Fruit fly (Drosophila melanogaster) whole organism, embryonic: ENCODE results near the gene GCS2beta.

Experiments
- ATbp ChIP-seq: fragments of 200-800 bp; sonication (Bioruptor generic); optimal IDR thresholded peaks from 2 replicates; lab custom pipeline; 2017; ENCODE audit warnings: missing biosample characterization, mild to moderate bottlenecking, missing genetic modification characterization, missing genetic modification reagents
- BtbVII ChIP-seq: fragments of 200-800 bp; sonication (Bioruptor generic); optimal IDR thresholded peaks from 3 replicates; lab custom pipeline; 2017; ENCODE audit warnings: missing biosample characterization, mild to moderate bottlenecking, missing genetic modification characterization
- CG10431 ChIP-seq: fragments of 200-800 bp; sonication (Bioruptor generic); optimal IDR thresholded peaks from 3 replicates; lab custom pipeline; 2018; ENCODE audit warnings: missing biosample characterization, mild to moderate bottlenecking, missing genetic modification characterization
- CG10654 ChIP-seq: fragments of 200-800 bp; sonication (Bioruptor generic); optimal IDR thresholded peaks from 2 replicates; lab custom pipeline; 2016; ENCODE audit warnings: missing biosample characterization, missing genetic modification characterization
- CG11398 ChIP-seq: fragments of 200-800 bp; sonication (Bioruptor generic); optimal IDR thresholded peaks from 2 replicates; lab custom pipeline; 2016; ENCODE audit warnings: missing biosample characterization, missing genetic modification characterization
- CG11695 ChIP-seq: fragments of 200-800 bp; sonication (Bioruptor generic); IDR thresholded peaks from 3 replicates; pipeline ENCODE4 v1.3.6; 2022; ENCODE audit warnings: missing biosample characterization, missing genetic modification characterization
- CG12391 ChIP-seq: fragments of 200-800 bp; sonication (Bioruptor generic); optimal IDR thresholded peaks from 3 replicates; lab custom pipeline; 2018; ENCODE audit warnings: missing biosample characterization, mild to moderate bottlenecking, missing genetic modification characterization, moderate library complexity
- CG12659 ChIP-seq: fragments of 200-800 bp; sonication (Bioruptor generic); optimal IDR thresholded peaks from 3 replicates; lab custom pipeline; 2017; ENCODE audit warnings: mild to moderate bottlenecking, missing biosample characterization, missing genetic modification reagents, missing genetic modification characterization
- CG12769 ChIP-seq: fragments of 200-800 bp; sonication (Bioruptor generic); optimal IDR thresholded peaks from 2 replicates; lab custom pipeline; 2019; ENCODE audit warnings: missing biosample characterization, mild to moderate bottlenecking, missing genetic modification characterization, moderate library complexity
- CG13123 ChIP-seq: fragments of 200-800 bp; sonication (Bioruptor generic); optimal IDR thresholded peaks from 2 replicates; lab custom pipeline; 2016; ENCODE audit warnings: missing biosample characterization, missing genetic modification characterization
- CG15696 ChIP-seq: fragments of 200-800 bp; sonication (Bioruptor generic); optimal IDR thresholded peaks from 2 replicates; lab custom pipeline; 2019; ENCODE audit warnings: missing biosample characterization, mild to moderate bottlenecking, missing genetic modification characterization, moderate library complexity
- CG16815 ChIP-seq: fragments of 200-800 bp; sonication (Bioruptor generic); optimal IDR thresholded peaks from 3 replicates; lab custom pipeline; 2017; ENCODE audit warnings: missing biosample characterization, mild to moderate bottlenecking, missing genetic modification characterization
- CG17359 ChIP-seq: fragments of 200-800 bp; sonication (Bioruptor generic); optimal IDR thresholded peaks from 3 replicates; lab custom pipeline; 2018; ENCODE audit warnings: missing biosample characterization, mild to moderate bottlenecking, missing genetic modification characterization, moderate library complexity
- CG31388 ChIP-seq: fragments of 200-800 bp; sonication (Bioruptor generic); optimal IDR thresholded peaks from 2 replicates; lab custom pipeline; 2016; ENCODE audit warnings: missing biosample characterization, missing genetic modification characterization
- CG33213 ChIP-seq: fragments of 200-800 bp; sonication (Bioruptor generic); optimal IDR thresholded peaks from 3 replicates; lab custom pipeline; 2016; ENCODE audit warnings: missing biosample characterization, missing genetic modification characterization
- CG3838 ChIP-seq: fragments of 200-800 bp; sonication (Bioruptor generic); optimal IDR thresholded peaks from 3 replicates; lab custom pipeline; 2016; ENCODE audit warnings: missing biosample characterization, missing genetic modification characterization
- CG43689 ChIP-seq: fragments of 200-800 bp; sonication (Bioruptor generic); IDR thresholded peaks from 2 replicates; pipeline ENCODE4 v1.3.6; 2022; ENCODE audit warnings: missing biosample characterization, missing genetic modification characterization
- CG6272 ChIP-seq: fragments of 200-800 bp; sonication (Bioruptor generic); IDR thresholded peaks from 2 replicates; pipeline ENCODE4 v1.3.6; 2022; ENCODE audit warnings: missing biosample characterization, missing genetic modification characterization
- CG7357 ChIP-seq: fragments of 200-800 bp; sonication (Bioruptor generic); IDR thresholded peaks from 3 replicates; pipeline ENCODE4 v1.3.6; 2022; ENCODE audit warnings: missing biosample characterization, missing genetic modification characterization
- CG7928 ChIP-seq: fragments of 200-800 bp; sonication (Bioruptor generic); optimal IDR thresholded peaks from 2 replicates; lab custom pipeline; 2017; ENCODE audit warnings: missing biosample characterization, mild to moderate bottlenecking, missing genetic modification characterization
- CHES-1-like ChIP-seq: fragments of 200-800 bp; sonication (Bioruptor generic); optimal IDR thresholded peaks from 2 replicates; lab custom pipeline; 2016; ENCODE audit warnings: missing biosample characterization, missing genetic modification characterization
- CoRest ChIP-seq: fragments of 200-800 bp; sonication (Bioruptor generic); optimal IDR thresholded peaks from 3 replicates; lab custom pipeline; 2018; ENCODE audit warnings: missing biosample characterization, mild to moderate bottlenecking, missing genetic modification characterization, moderate library complexity
- Dll ChIP-seq: fragments of 200-800 bp; sonication (Bioruptor generic); IDR thresholded peaks from 4 replicates; pipeline ENCODE4 v1.3.6; 2022; ENCODE audit warnings: missing biosample characterization, missing genetic modification characterization; ENCODE audit not compliant: partially characterized antibody
- Fer1 ChIP-seq: fragments of 200-800 bp; sonication (Bioruptor generic); optimal IDR thresholded peaks from 2 replicates; lab custom pipeline; 2017; ENCODE audit warnings: missing biosample characterization, mild to moderate bottlenecking, missing genetic modification characterization
- HHEX ChIP-seq: fragments of 200-800 bp; sonication (Bioruptor generic); optimal IDR thresholded peaks from 3 replicates; lab custom pipeline; 2017; ENCODE audit warnings: missing biosample characterization, mild to moderate bottlenecking, missing genetic modification characterization, missing genetic modification reagents
- HLH4C ChIP-seq: fragments of 200-800 bp; sonication (Bioruptor generic); IDR thresholded peaks from 3 replicates; pipeline ENCODE4 v1.3.6; 2022; ENCODE audit warnings: missing biosample characterization, missing genetic modification characterization; ENCODE audit not compliant: partially characterized antibody
- Jarid2 ChIP-seq: fragments of 200-800 bp; sonication (Bioruptor generic); optimal IDR thresholded peaks from 3 replicates; lab custom pipeline; 2017; ENCODE audit warnings: mild to moderate bottlenecking, missing biosample characterization, missing genetic modification reagents, missing genetic modification characterization
- Ravus ChIP-seq: fragments of 200-800 bp; sonication (Bioruptor generic); IDR thresholded peaks from 2 replicates; pipeline ENCODE4 v1.3.6; 2022; ENCODE audit warnings: missing biosample characterization, missing genetic modification characterization
- Tbp ChIP-seq: fragments of >200 bp; optimal IDR thresholded peaks from 2 replicates; lab custom pipeline; 2018; ENCODE audit warnings: missing biosample characterization, missing genetic modification characterization
- aop ChIP-seq: fragments of 200-800 bp; sonication (Bioruptor generic); IDR thresholded peaks from 2 replicates; pipeline ENCODE4 v1.3.6; 2022; ENCODE audit warnings: missing biosample characterization, missing genetic modification characterization
- cas ChIP-seq: fragments of 200-800 bp; sonication (Bioruptor generic); IDR thresholded peaks from 2 replicates; pipeline ENCODE4 v1.3.6; 2022; ENCODE audit warnings: missing biosample characterization, missing genetic modification characterization
- ci ChIP-seq: fragments of 200-800 bp; sonication (Bioruptor generic); IDR thresholded peaks from 3 replicates; pipeline ENCODE4 v1.3.6; 2022; ENCODE audit warnings: missing biosample characterization, missing genetic modification characterization
- dimm ChIP-seq: fragments of 200-800 bp; sonication (Bioruptor generic); IDR thresholded peaks from 2 replicates; pipeline ENCODE4 v1.3.6; 2022; ENCODE audit warnings: missing biosample characterization, missing genetic modification characterization
- dpn ChIP-seq, 2 experiments: fragments of 200-800 bp; sonication (Bioruptor generic); optimal IDR thresholded peaks; 3 replicates each; lab custom pipeline; 2016; ENCODE audit warnings: missing biosample characterization in 2 of 2, missing genetic modification characterization in 2 of 2
- fru ChIP-seq: fragments of >200 bp; optimal IDR thresholded peaks from 2 replicates; lab custom pipeline; 2017
- ftz-f1 ChIP-seq: fragments of 200-800 bp; sonication (Bioruptor generic); optimal IDR thresholded peaks from 2 replicates; lab custom pipeline; 2016; ENCODE audit warnings: missing biosample characterization, missing genetic modification characterization
- grn ChIP-seq: fragments of 200-800 bp; sonication (Bioruptor generic); optimal IDR thresholded peaks from 3 replicates; lab custom pipeline; 2017; ENCODE audit warnings: missing biosample characterization, missing genetic modification characterization
- h ChIP-seq: fragments of >200 bp; optimal IDR thresholded peaks from 2 replicates; lab custom pipeline; 2017
- ham ChIP-seq: fragments of 200-800 bp; sonication (Bioruptor generic); IDR thresholded peaks from 2 replicates; pipeline ENCODE4 v1.3.6; 2022; ENCODE audit warnings: missing biosample characterization, missing genetic modification characterization
- mld ChIP-seq: fragments of 200-800 bp; sonication (Bioruptor generic); IDR thresholded peaks from 3 replicates; pipeline ENCODE4 v1.3.6; 2022; ENCODE audit warnings: missing biosample characterization, missing genetic modification characterization; ENCODE audit not compliant: partially characterized antibody
- odd ChIP-seq: fragments of 200-800 bp; sonication (Bioruptor generic); optimal IDR thresholded peaks from 2 replicates; lab custom pipeline; 2017; ENCODE audit warnings: missing biosample characterization, mild to moderate bottlenecking, missing genetic modification characterization
- org-1 ChIP-seq: fragments of 200-800 bp; sonication (Bioruptor generic); optimal IDR thresholded peaks from 2 replicates; lab custom pipeline; 2017; ENCODE audit warnings: missing biosample characterization, missing genetic modification characterization
- pan ChIP-seq, 4 experiments: fragments of >200 bp in 3 of 4; fragments of 200-800 bp in 1 of 4; sonication (Bioruptor generic) in 1 of 4; optimal IDR thresholded peaks in 3 of 4; IDR thresholded peaks in 1 of 4; 2 replicates each; pipeline versions ENCODE4 v1.3.6 to Lab custom; 2017 to 2022; ENCODE audit warnings: missing biosample characterization in 2 of 4, missing genetic modification characterization in 2 of 4, mixed read lengths in 1 of 4
- pzg ChIP-seq: fragments of 200-800 bp; sonication (Bioruptor generic); optimal IDR thresholded peaks from 3 replicates; lab custom pipeline; 2018; ENCODE audit warnings: missing biosample characterization, mild to moderate bottlenecking, missing genetic modification characterization, moderate library complexity
- ranshi ChIP-seq: fragments of 200-800 bp; sonication (Bioruptor generic); IDR thresholded peaks from 2 replicates; pipeline ENCODE4 v1.3.6; 2022; ENCODE audit warnings: missing biosample characterization, missing genetic modification characterization
- stc ChIP-seq: fragments of 200-800 bp; sonication (Bioruptor generic); IDR thresholded peaks from 2 replicates; pipeline ENCODE4 v1.3.6; 2022; ENCODE audit warnings: missing biosample characterization, missing genetic modification characterization
- trh ChIP-seq: fragments of 200-800 bp; sonication (Bioruptor generic); optimal IDR thresholded peaks from 2 replicates; lab custom pipeline; 2016; ENCODE audit warnings: missing biosample characterization, missing genetic modification characterization
- tx ChIP-seq: fragments of 200-800 bp; sonication (Bioruptor generic); optimal IDR thresholded peaks from 2 replicates; lab custom pipeline; 2016; ENCODE audit warnings: missing biosample characterization, missing genetic modification characterization
- vnd ChIP-seq: fragments of 200-800 bp; sonication (Bioruptor generic); IDR thresholded peaks from 3 replicates; pipeline ENCODE4 v1.3.6; 2022; ENCODE audit warnings: missing biosample characterization, missing genetic modification characterization; ENCODE audit not compliant: partially characterized antibody

GCS2beta gene

DNA sequence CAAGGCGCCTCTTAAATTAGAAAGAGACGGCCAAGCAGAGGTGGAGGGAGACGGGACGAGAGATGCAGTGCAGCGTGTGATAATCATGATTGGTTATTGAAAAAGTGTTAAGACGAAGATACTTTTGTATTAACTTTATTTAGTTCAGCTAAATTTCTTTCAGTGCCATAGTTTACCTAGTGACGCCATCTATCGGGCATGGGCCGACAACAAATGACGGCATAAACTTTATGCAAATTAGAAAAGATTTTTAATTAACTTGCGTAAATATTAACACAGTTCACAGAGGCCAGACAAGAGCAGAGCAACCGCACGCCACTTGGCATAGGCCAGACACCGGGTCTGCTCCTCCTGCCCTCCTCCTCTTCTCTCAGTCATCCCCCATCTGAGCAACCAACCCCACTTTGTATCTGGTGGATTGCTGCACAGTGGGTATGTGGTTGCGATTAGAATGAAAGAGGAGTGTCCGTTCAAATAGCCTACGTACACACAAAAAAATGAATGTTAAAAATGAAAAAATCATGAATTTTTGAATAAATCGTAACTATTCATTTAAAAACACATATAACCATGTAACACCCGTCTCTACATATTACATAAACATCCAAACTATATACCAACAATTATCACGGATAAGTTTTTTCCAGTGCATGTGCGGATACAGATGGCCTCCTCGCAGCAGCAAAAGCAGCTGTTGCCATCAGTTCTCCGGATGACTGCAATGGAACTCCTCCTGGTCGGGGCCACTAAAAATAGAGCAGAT is 18.0 kb downstream of the GCS2beta start (continued):
- TF ChIP-seq CG10654 (GFP tag; lab: Kevin White, UChicago): peak; percentile 69
- no peak for TF ChIP-seq ftz-f1 (GFP tag; lab: Kevin White, UChicago)
- TF ChIP-seq CG12769 (tag; lab: Kevin White, UChicago): peak; percentile 86
- TF ChIP-seq Fer1 (GFP tag; lab: Kevin White, UChicago): peak; percentile 85
- peak; percentile 62; the same call in 1 of the 2 replicates for TF ChIP-seq dimm (GFP tag; lab: Robert Waterston, UW)
- peak; percentile 72 for TF ChIP-seq CG12659 (GFP tag; lab: Kevin White, UChicago)
- TF ChIP-seq BtbVII (GFP tag; lab: Kevin White, UChicago): peak; percentile 65
- TF ChIP-seq HLH4C (GFP tag; lab: Robert Waterston, UW): no peak
- peak; percentile 30; the same call in 1 of the 2 replicates for TF ChIP-seq CG6272 (GFP tag; lab: Robert Waterston, UW)
- no peak for TF ChIP-seq ham
- TF ChIP-seq CG7928: peak; percentile 25
- peak; percentile 84 for TF ChIP-seq ranshi
- peak; percentile 46 for TF ChIP-seq CG10431 (GFP tag; lab: Kevin White, UChicago)
- no peak for TF ChIP-seq Ravus (GFP tag; lab: Robert Waterston, UW)
- peak; percentile 88 for TF ChIP-seq CG17359 (tag; lab: Kevin White, UChicago)
- TF ChIP-seq mld: no peak
- TF ChIP-seq odd: peak; percentile 58
- TF ChIP-seq vnd (GFP tag; lab: Robert Waterston, UW): no peak
- no peak for TF ChIP-seq CG12391 (tag; lab: Kevin White, UChicago)
- no peak for TF ChIP-seq aop (GFP tag; lab: Robert Waterston, UW)
- peak; percentile 78 for TF ChIP-seq tx (GFP tag; lab: Kevin White, UChicago)
- TF ChIP-seq CoRest (tag; lab: Kevin White, UChicago): peak; percentile 86
- TF ChIP-seq dpn (GFP tag; optimal IDR thresholded peaks at IDR 0.05; lab: Kevin White, UChicago): peak; percentile 76 to 82
- TF ChIP-seq h: no peak
- no peak for TF ChIP-seq pan (optimal IDR thresholded peaks at IDR 0.05; lab: Kevin White, UChicago)
- peak in 1 of 2 experiments; percentile 74 for TF ChIP-seq pan (GFP tag; optimal IDR thresholded peaks at IDR 0.05 in 1 of 2, IDR thresholded peaks at IDR 0.05 in 1 of 2)
- TF ChIP-seq stc (GFP tag; lab: Robert Waterston, UW): peak; percentile 77
- TF ChIP-seq grn (GFP tag; lab: Kevin White, UChicago): no peak
- peak; percentile 82 for TF ChIP-seq org-1 (GFP tag; lab: Kevin White, UChicago)
- peak; percentile 63 for TF ChIP-seq CG16815
- TF ChIP-seq ATbp (GFP tag; lab: Kevin White, UChicago): peak; percentile 83
- TF ChIP-seq CHES-1-like (GFP tag; lab: Kevin White, UChicago): peak; percentile 62
- TF ChIP-seq trh (GFP tag; lab: Kevin White, UChicago): peak; percentile 60
- peak; percentile 57 for TF ChIP-seq Jarid2
- TF ChIP-seq CG13123 (GFP tag; lab: Kevin White, UChicago): peak; percentile 47
- peak; percentile 74 for TF ChIP-seq CG15696
- TF ChIP-seq CG33213: peak; percentile 70
- peak; percentile 92 for TF ChIP-seq ci (GFP tag; lab: Robert Waterston, UW)
- no peak for TF ChIP-seq CG43689 (GFP tag; lab: Robert Waterston, UW)
- peak; percentile 40 for TF ChIP-seq CG3838 (GFP tag; lab: Kevin White, UChicago)
- no peak for TF ChIP-seq fru
- peak; percentile 26 for TF ChIP-seq CG11398 (GFP tag; lab: Kevin White, UChicago)
- peak; percentile 70 for TF ChIP-seq HHEX (GFP tag; lab: Kevin White, UChicago)
- no peak for TF ChIP-seq Tbp (GFP tag; lab: Kevin White, UChicago)
- no peak for TF ChIP-seq pzg
- TF ChIP-seq cas (GFP tag; lab: Robert Waterston, UW): peak; percentile 52; the same call in 1 of the 2 replicates
- TF ChIP-seq CG31388 (GFP tag; lab: Kevin White, UChicago): peak; percentile 55
- TF ChIP-seq CG11695: peak; percentile 65
- TF ChIP-seq CG7357 (GFP tag; lab: Robert Waterston, UW): peak; percentile 65; the same call in 1 of the 3 replicates
- TF ChIP-seq Dll (GFP tag; lab: Robert Waterston, UW): no peak
